Worm (Caenorhabditis elegans) whole organism, L1 larva: ENCODE data around the gene sma-3.

Experiments used
- F16B12.6 ChIP-seq: fragments of 150-350 bp; optimal IDR thresholded peaks from 2 replicates; lab custom pipeline; 2014; ENCODE audit warnings: missing biosample characterization, missing genetic modification characterization
- aha-1 ChIP-seq: fragments of 150-350 bp; optimal IDR thresholded peaks from 2 replicates; lab custom pipeline; 2014; ENCODE audit warnings: missing biosample characterization, missing genetic modification characterization
- aly-2 ChIP-seq: fragments of 150-350 bp; optimal IDR thresholded peaks from 2 replicates; lab custom pipeline; 2014; ENCODE audit warnings: missing biosample characterization, missing genetic modification characterization
- blmp-1 ChIP-seq: fragments of 150-350 bp; optimal IDR thresholded peaks from 2 replicates; lab custom pipeline; 2014; ENCODE audit warnings: missing biosample characterization, missing genetic modification characterization
- ceh-82 ChIP-seq, 3 experiments: fragments of 150-350 bp in 1 of 3; sonication (generic microtip) in 2 of 3; optimal IDR thresholded peaks; 2 replicates each; lab custom pipeline; 2014 to 2017; ENCODE audit warnings: missing biosample characterization in 3 of 3, missing genetic modification characterization in 3 of 3
- ceh-88 ChIP-seq: fragments of 200-800 bp; sonication (Bioruptor generic); IDR thresholded peaks from 2 replicates; pipeline ENCODE4 v1.3.6; 2022; ENCODE audit warnings: missing genetic modification characterization, missing compliant biosample characterization
- dsc-1 ChIP-seq: sonication (generic microtip); optimal IDR thresholded peaks from 2 replicates; lab custom pipeline; 2016; ENCODE audit warnings: mild to moderate bottlenecking, missing genetic modification characterization, missing compliant biosample characterization
- efl-1 ChIP-seq, 4 experiments: fragments of 150-350 bp; optimal IDR thresholded peaks in 3 of 4; peaks in 1 of 4; 1 replicate in 1 of 4; 2 replicates in 3 of 4; lab custom pipeline; 2014; ENCODE audit warnings: missing biosample characterization in 2 of 4, missing genetic modification characterization in 2 of 4, missing genetic modification reagents in 2 of 4
- egl-13 ChIP-seq: sonication (generic microtip); optimal IDR thresholded peaks from 2 replicates; lab custom pipeline; 2016; ENCODE audit warnings: missing genotype, missing genetic modification reagents, missing genetic modification characterization, missing compliant biosample characterization
- elt-2 ChIP-seq: sonication (generic microtip); optimal IDR thresholded peaks from 2 replicates; lab custom pipeline; 2016; ENCODE audit warnings: missing genetic modification characterization, mild to moderate bottlenecking, inconsistent platforms, missing compliant biosample characterization, missing genetic modification reagents
- ets-5 ChIP-seq: fragments of 200-800 bp; sonication (Bioruptor generic); IDR thresholded peaks from 2 replicates; pipeline ENCODE4 v1.3.6; 2022; ENCODE audit warnings: missing genetic modification characterization, missing compliant biosample characterization
- hlh-17 ChIP-seq: fragments of 200-800 bp; sonication (Bioruptor generic); optimal IDR thresholded peaks from 2 replicates; lab custom pipeline; 2018; ENCODE audit warnings: missing genetic modification characterization, mild to moderate bottlenecking, missing compliant biosample characterization, moderate library complexity, borderline replicate concordance
- hlh-4 ChIP-seq: sonication (generic microtip); optimal IDR thresholded peaks from 2 replicates; lab custom pipeline; 2016; ENCODE audit warnings: mild to moderate bottlenecking, missing genetic modification characterization, missing compliant biosample characterization
- lin-14 ChIP-seq: fragments of 200-800 bp; sonication (Bioruptor generic); optimal IDR thresholded peaks from 2 replicates; lab custom pipeline; 2018; ENCODE audit warnings: mild to moderate bottlenecking, missing genetic modification characterization, moderate library complexity, missing compliant biosample characterization
- lin-15B ChIP-seq: fragments of 150-350 bp; sonication (generic microtip); optimal IDR thresholded peaks from 3 replicates; lab custom pipeline; 2014; ENCODE audit warnings: missing biosample characterization, missing genetic modification characterization
- lin-35 ChIP-seq, 2 experiments: fragments of 150-350 bp; optimal IDR thresholded peaks; 2 replicates each; lab custom pipeline; 2014; ENCODE audit warnings: missing biosample characterization in 2 of 2, missing genetic modification characterization in 2 of 2, missing genetic modification reagents in 2 of 2
- lin-39 ChIP-seq: fragments of 150-350 bp; optimal IDR thresholded peaks from 2 replicates; lab custom pipeline; 2014; ENCODE audit warnings: missing biosample characterization, missing genetic modification reagents, missing genetic modification characterization
- lsy-2 ChIP-seq, 2 experiments: fragments of 150-350 bp; optimal IDR thresholded peaks; 2 replicates each; lab custom pipeline; 2014; ENCODE audit warnings: missing biosample characterization in 2 of 2, missing genetic modification characterization in 2 of 2
- mef-2 ChIP-seq: fragments of 150-350 bp; optimal IDR thresholded peaks from 2 replicates; lab custom pipeline; 2014; ENCODE audit warnings: missing biosample characterization, missing genetic modification characterization
- mep-1 ChIP-seq: fragments of 150-350 bp; optimal IDR thresholded peaks from 2 replicates; lab custom pipeline; 2014; ENCODE audit warnings: missing biosample characterization, missing genetic modification characterization
- nhr-19 ChIP-seq: fragments of 200-800 bp; sonication (Bioruptor generic); conservative IDR thresholded peaks from 2 replicates; pipeline ENCODE4 v1.3.6; 2022; ENCODE audit warnings: missing genetic modification characterization, missing compliant biosample characterization
- nhr-20 ChIP-seq: sonication (generic microtip); optimal IDR thresholded peaks from 2 replicates; lab custom pipeline; 2016; ENCODE audit warnings: mild to moderate bottlenecking, missing genetic modification characterization, missing compliant biosample characterization
- nhr-47 ChIP-seq: sonication (generic microtip); optimal IDR thresholded peaks from 2 replicates; lab custom pipeline; 2016; ENCODE audit warnings: mild to moderate bottlenecking, missing genetic modification characterization, moderate library complexity, missing compliant biosample characterization
- nhr-71 ChIP-seq: sonication (generic microtip); optimal IDR thresholded peaks from 2 replicates; lab custom pipeline; 2016; ENCODE audit warnings: mild to moderate bottlenecking, missing genetic modification characterization, moderate library complexity, missing compliant biosample characterization
- nhr-76 ChIP-seq: sonication (generic microtip); optimal IDR thresholded peaks from 2 replicates; lab custom pipeline; 2017; ENCODE audit warnings: missing biosample characterization, missing genetic modification characterization
- nhr-77 ChIP-seq: fragments of 150-350 bp; optimal IDR thresholded peaks from 2 replicates; lab custom pipeline; 2014; ENCODE audit warnings: missing biosample characterization, missing genetic modification characterization
- nhr-84 ChIP-seq: sonication (generic microtip); optimal IDR thresholded peaks from 2 replicates; lab custom pipeline; 2017; ENCODE audit warnings: missing biosample characterization, missing genetic modification characterization
- nhr-85 ChIP-seq: sonication (generic microtip); peaks from one replicate; lab custom pipeline; 2016; ENCODE audit warnings: missing genetic modification characterization, inconsistent platforms, missing compliant biosample characterization
- nhr-90 ChIP-seq: sonication (generic microtip); optimal IDR thresholded peaks from 2 replicates; lab custom pipeline; 2016; ENCODE audit warnings: mild to moderate bottlenecking, missing genetic modification characterization, missing compliant biosample characterization; ENCODE audit not compliant: poor library complexity
- pqm-1 ChIP-seq: sonication (generic microtip); optimal IDR thresholded peaks from 3 replicates; lab custom pipeline; 2017; ENCODE audit warnings: missing biosample characterization, missing genetic modification characterization
- skn-1 ChIP-seq: fragments of 150-350 bp; optimal IDR thresholded peaks from 2 replicates; lab custom pipeline; 2014; ENCODE audit warnings: missing biosample characterization, missing genetic modification characterization
- snu-23 ChIP-seq: sonication (generic microtip); optimal IDR thresholded peaks from 2 replicates; lab custom pipeline; 2016; ENCODE audit warnings: missing genetic modification characterization, missing compliant biosample characterization
- sox-4 ChIP-seq: sonication (generic microtip); optimal IDR thresholded peaks from 2 replicates; lab custom pipeline; 2016; ENCODE audit warnings: missing genetic modification characterization, missing compliant biosample characterization
- tbx-2 ChIP-seq: sonication (generic microtip); optimal IDR thresholded peaks from 2 replicates; lab custom pipeline; 2016; ENCODE audit warnings: missing genetic modification characterization, missing compliant biosample characterization
- unc-86 ChIP-seq: sonication (generic microtip); optimal IDR thresholded peaks from 2 replicates; lab custom pipeline; 2016; ENCODE audit warnings: missing genetic modification characterization, missing compliant biosample characterization
- vab-15 ChIP-seq: sonication (generic microtip); optimal IDR thresholded peaks from 2 replicates; lab custom pipeline; 2017; ENCODE audit warnings: missing genotype, mild to moderate bottlenecking, missing genetic modification characterization, missing compliant biosample characterization
- xbp-1 ChIP-seq: sonication (generic microtip); optimal IDR thresholded peaks from 2 replicates; lab custom pipeline; 2016; ENCODE audit warnings: missing genetic modification characterization, missing compliant biosample characterization
- zip-4 ChIP-seq: fragments of 200-800 bp; sonication (Bioruptor generic); optimal IDR thresholded peaks from 2 replicates; lab custom pipeline; 2018; ENCODE audit warnings: mild to moderate bottlenecking, missing genetic modification characterization, moderate library complexity, missing compliant biosample characterization

Gene sma-3

ce11 chrIII:6904468-6904867, 40.7 kb upstream of the sma-3 start (continued):
- TF ChIP-seq nhr-76 (tag; lab: Kevin White, UChicago): no peak
- no peak for TF ChIP-seq egl-13

ce11 chrIII:6903056-6903977, 39.5 kb upstream of the sma-3 start, which contains the start of the genes brc-2 and T07E3.3:
brc-2 (minus strand) TSS chrIII:6903106.
T07E3.3 (plus strand) TSS chrIII:6903877.
- no peak for TF ChIP-seq ceh-88 (GFP tag; lab: Robert Waterston, UW)
- TF ChIP-seq efl-1 (optimal IDR thresholded peaks at IDR 0.05; lab: Kevin White, UChicago): peak in 1 of 2 experiments; percentile 13
- no peak for TF ChIP-seq efl-1 (GFP tag; optimal IDR thresholded peaks at IDR 0.05 in 1 of 2; lab: Kevin White, UChicago)
- TF ChIP-seq lin-14 (GFP tag; lab: Kevin White, UChicago): peak; percentile 66
- peak; percentile 31 for TF ChIP-seq dsc-1 (tag; lab: Kevin White, UChicago)
- TF ChIP-seq F16B12.6 (tag; lab: Kevin White, UChicago): no peak
- peak; percentile 1 for TF ChIP-seq nhr-47
- TF ChIP-seq lsy-2 (tag; optimal IDR thresholded peaks at IDR 0.05; lab: Kevin White, UChicago): peak in 1 of 2 experiments; percentile 54
- no peak for TF ChIP-seq mep-1
- TF ChIP-seq elt-2: peak; percentile 19
- no peak for TF ChIP-seq sox-4 (tag; lab: Kevin White, UChicago)
- TF ChIP-seq skn-1 (tag; lab: Kevin White, UChicago): no peak
- no peak for TF ChIP-seq nhr-90 (tag; lab: Kevin White, UChicago)
- no peak for TF ChIP-seq xbp-1 (tag; lab: Kevin White, UChicago)
- TF ChIP-seq lin-15B (tag; lab: Kevin White, UChicago): no peak
- TF ChIP-seq nhr-19: no peak
- peak; percentile 3 for TF ChIP-seq tbx-2 (tag; lab: Kevin White, UChicago)
- TF ChIP-seq snu-23 (GFP tag; lab: Kevin White, UChicago): peak; percentile 1
- peak in 1 of 3 experiments; percentile 9 for TF ChIP-seq ceh-82 (tag; optimal IDR thresholded peaks at IDR 0.05; lab: Kevin White, UChicago)
- TF ChIP-seq nhr-84 (tag; lab: Kevin White, UChicago): no peak
- TF ChIP-seq aha-1 (tag; lab: Kevin White, UChicago): no peak
- peak; percentile 43 for TF ChIP-seq nhr-85 (tag; lab: Kevin White, UChicago)
- peak in 1 of 2 experiments; percentile 17 for TF ChIP-seq lin-35 (GFP tag; optimal IDR thresholded peaks at IDR 0.05; lab: Kevin White, UChicago)
- no peak for TF ChIP-seq vab-15 (tag; lab: Kevin White, UChicago)
- peak; percentile 27 for TF ChIP-seq blmp-1
- no peak for TF ChIP-seq ets-5 (GFP tag; lab: Robert Waterston, UW)
- no peak for TF ChIP-seq pqm-1 (tag; lab: Kevin White, UChicago)
- TF ChIP-seq nhr-76 (tag; lab: Kevin White, UChicago): no peak
- TF ChIP-seq nhr-71 (tag; lab: Kevin White, UChicago): peak; percentile 5
- no peak for TF ChIP-seq nhr-77 (tag; lab: Kevin White, UChicago)
- no peak for TF ChIP-seq aly-2
- TF ChIP-seq unc-86 (tag; lab: Kevin White, UChicago): no peak
- no peak for TF ChIP-seq nhr-20
- TF ChIP-seq, all 84 proteins: peak for 13

- TF ChIP-seq hlh-17 (GFP tag; lab: Kevin White, UChicago) (no peak), lin-39 (tag; lab: Kevin White, UChicago) (peak; percentile 26), hlh-4 (no peak), zip-4 (no peak), dsc-1 (tag; lab: Kevin White, UChicago) (no peak), egl-13 (no peak), mef-2 (tag; lab: Kevin White, UChicago) (no peak), aly-2 (peak; percentile 51)
- TF ChIP-seq, all 84 proteins: peak for 2
These were observed 36.8 kb upstream of the sma-3 start for ce11 chrIII:6900609-6901008.
